Worm (Caenorhabditis elegans) whole organism, L1 larva: ENCODE data around the gene Y50E8A.5.

Experiments used
- C04F5.9 ChIP-seq: sonication (generic microtip); optimal IDR thresholded peaks from 2 replicates; lab custom pipeline; 2016; ENCODE audit warnings: missing genetic modification characterization, missing compliant biosample characterization
- C16A3.4 ChIP-seq: fragments of 150-350 bp; optimal IDR thresholded peaks from 2 replicates; lab custom pipeline; 2014; ENCODE audit warnings: missing biosample characterization, missing genetic modification characterization
- Y116A8C.19 ChIP-seq: sonication (generic microtip); optimal IDR thresholded peaks from 2 replicates; lab custom pipeline; 2016; ENCODE audit warnings: missing compliant biosample characterization, missing genetic modification characterization, borderline replicate concordance
- alr-1 ChIP-seq: fragments of 200-800 bp; sonication (Bioruptor generic); optimal IDR thresholded peaks from 2 replicates; lab custom pipeline; 2018; ENCODE audit warnings: borderline replicate concordance, mild to moderate bottlenecking, missing genetic modification characterization, missing compliant biosample characterization
- aly-2 ChIP-seq: fragments of 150-350 bp; optimal IDR thresholded peaks from 2 replicates; lab custom pipeline; 2014; ENCODE audit warnings: missing biosample characterization, missing genetic modification characterization
- blmp-1 ChIP-seq: fragments of 150-350 bp; optimal IDR thresholded peaks from 2 replicates; lab custom pipeline; 2014; ENCODE audit warnings: missing biosample characterization, missing genetic modification characterization
- ceh-82 ChIP-seq, 3 experiments: fragments of 150-350 bp in 1 of 3; sonication (generic microtip) in 2 of 3; optimal IDR thresholded peaks; 2 replicates each; lab custom pipeline; 2014 to 2017; ENCODE audit warnings: missing biosample characterization in 3 of 3, missing genetic modification characterization in 3 of 3
- ceh-88 ChIP-seq: fragments of 200-800 bp; sonication (Bioruptor generic); IDR thresholded peaks from 2 replicates; pipeline ENCODE4 v1.3.6; 2022; ENCODE audit warnings: missing genetic modification characterization, missing compliant biosample characterization
- ceh-90 ChIP-seq: sonication (generic microtip); optimal IDR thresholded peaks from 2 replicates; lab custom pipeline; 2016; ENCODE audit warnings: missing genetic modification characterization, missing compliant biosample characterization
- ces-1 ChIP-seq: fragments of 150-350 bp; optimal IDR thresholded peaks from 2 replicates; lab custom pipeline; 2014; ENCODE audit warnings: missing biosample characterization, missing genetic modification reagents, missing genetic modification characterization
- efl-3 ChIP-seq: fragments of 200-800 bp; sonication (Bioruptor generic); optimal IDR thresholded peaks from 2 replicates; lab custom pipeline; 2018; ENCODE audit warnings: mild to moderate bottlenecking, missing genetic modification characterization, missing compliant biosample characterization
- egl-13 ChIP-seq: sonication (generic microtip); optimal IDR thresholded peaks from 2 replicates; lab custom pipeline; 2016; ENCODE audit warnings: missing genotype, missing genetic modification reagents, missing genetic modification characterization, missing compliant biosample characterization
- egl-27 ChIP-seq, 2 experiments: fragments of 150-350 bp in 1 of 2; sonication (generic microtip); optimal IDR thresholded peaks; 3 replicates each; lab custom pipeline; 2017 to 2018; ENCODE audit warnings: missing biosample characterization in 2 of 2, missing genetic modification characterization in 2 of 2, missing genetic modification reagents in 2 of 2
- elt-2 ChIP-seq: sonication (generic microtip); optimal IDR thresholded peaks from 2 replicates; lab custom pipeline; 2016; ENCODE audit warnings: missing genetic modification characterization, mild to moderate bottlenecking, inconsistent platforms, missing compliant biosample characterization, missing genetic modification reagents
- elt-3 ChIP-seq, 6 experiments: fragments of 150-350 bp in 1 of 6; sonication (generic microtip); optimal IDR thresholded peaks; 2 replicates each; lab custom pipeline; 2017 to 2018; ENCODE audit warnings: missing biosample characterization in 6 of 6, missing genetic modification characterization in 6 of 6, inconsistent platforms in 1 of 6
- ets-5 ChIP-seq: fragments of 200-800 bp; sonication (Bioruptor generic); IDR thresholded peaks from 2 replicates; pipeline ENCODE4 v1.3.6; 2022; ENCODE audit warnings: missing genetic modification characterization, missing compliant biosample characterization
- fkh-10 ChIP-seq: sonication (generic microtip); optimal IDR thresholded peaks from 2 replicates; lab custom pipeline; 2017; ENCODE audit warnings: missing biosample characterization, missing genetic modification reagents, missing genetic modification characterization
- fkh-4 ChIP-seq: sonication (generic microtip); optimal IDR thresholded peaks from 2 replicates; lab custom pipeline; 2016; ENCODE audit warnings: missing compliant biosample characterization, missing genetic modification characterization, borderline replicate concordance
- fkh-8 ChIP-seq: sonication (generic microtip); optimal IDR thresholded peaks from 2 replicates; lab custom pipeline; 2016; ENCODE audit warnings: mild to moderate bottlenecking, missing genetic modification characterization, missing compliant biosample characterization
- fos-1 ChIP-seq: fragments of 150-350 bp; optimal IDR thresholded peaks from 2 replicates; lab custom pipeline; 2014; ENCODE audit warnings: missing biosample characterization, missing genetic modification characterization
- grh-1 ChIP-seq: fragments of 200-800 bp; sonication (Bioruptor generic); IDR thresholded peaks from 2 replicates; pipeline ENCODE4 v1.3.6; 2022; ENCODE audit warnings: missing genetic modification reagents, missing genetic modification characterization, missing compliant biosample characterization
- hlh-17 ChIP-seq: fragments of 200-800 bp; sonication (Bioruptor generic); optimal IDR thresholded peaks from 2 replicates; lab custom pipeline; 2018; ENCODE audit warnings: missing genetic modification characterization, mild to moderate bottlenecking, missing compliant biosample characterization, moderate library complexity, borderline replicate concordance
- hlh-4 ChIP-seq: sonication (generic microtip); optimal IDR thresholded peaks from 2 replicates; lab custom pipeline; 2016; ENCODE audit warnings: mild to moderate bottlenecking, missing genetic modification characterization, missing compliant biosample characterization
- hpl-2 ChIP-seq: fragments of 150-350 bp; optimal IDR thresholded peaks from 2 replicates; lab custom pipeline; 2014; ENCODE audit warnings: missing biosample characterization, missing genetic modification reagents, missing genetic modification characterization
- lin-13 ChIP-seq: fragments of 150-350 bp; optimal IDR thresholded peaks from 2 replicates; lab custom pipeline; 2014; ENCODE audit warnings: missing biosample characterization, missing genetic modification reagents, missing genetic modification characterization
- lin-14 ChIP-seq: fragments of 200-800 bp; sonication (Bioruptor generic); optimal IDR thresholded peaks from 2 replicates; lab custom pipeline; 2018; ENCODE audit warnings: mild to moderate bottlenecking, missing genetic modification characterization, moderate library complexity, missing compliant biosample characterization
- lin-15B ChIP-seq: fragments of 150-350 bp; sonication (generic microtip); optimal IDR thresholded peaks from 3 replicates; lab custom pipeline; 2014; ENCODE audit warnings: missing biosample characterization, missing genetic modification characterization
- lin-35 ChIP-seq, 2 experiments: fragments of 150-350 bp; optimal IDR thresholded peaks; 2 replicates each; lab custom pipeline; 2014; ENCODE audit warnings: missing biosample characterization in 2 of 2, missing genetic modification characterization in 2 of 2, missing genetic modification reagents in 2 of 2
- lin-39 ChIP-seq: fragments of 150-350 bp; optimal IDR thresholded peaks from 2 replicates; lab custom pipeline; 2014; ENCODE audit warnings: missing biosample characterization, missing genetic modification reagents, missing genetic modification characterization
- lir-3 ChIP-seq: sonication (generic microtip); optimal IDR thresholded peaks from 2 replicates; lab custom pipeline; 2016; ENCODE audit warnings: mild to moderate bottlenecking, missing genetic modification characterization, moderate library complexity, missing compliant biosample characterization; ENCODE audit not compliant: poor library complexity
- lsy-2 ChIP-seq, 2 experiments: fragments of 150-350 bp; optimal IDR thresholded peaks; 2 replicates each; lab custom pipeline; 2014; ENCODE audit warnings: missing biosample characterization in 2 of 2, missing genetic modification characterization in 2 of 2
- mdl-1 ChIP-seq, 2 experiments: fragments of 150-350 bp; optimal IDR thresholded peaks; 2 replicates each; lab custom pipeline; 2014 to 2017; ENCODE audit warnings: missing biosample characterization in 2 of 2, missing genetic modification characterization in 2 of 2, inconsistent platforms in 1 of 2
- mef-2 ChIP-seq: fragments of 150-350 bp; optimal IDR thresholded peaks from 2 replicates; lab custom pipeline; 2014; ENCODE audit warnings: missing biosample characterization, missing genetic modification characterization
- nhr-11 ChIP-seq: fragments of 150-350 bp; optimal IDR thresholded peaks from 2 replicates; lab custom pipeline; 2014; ENCODE audit warnings: missing biosample characterization, missing genetic modification characterization
- nhr-20 ChIP-seq: sonication (generic microtip); optimal IDR thresholded peaks from 2 replicates; lab custom pipeline; 2016; ENCODE audit warnings: mild to moderate bottlenecking, missing genetic modification characterization, missing compliant biosample characterization
- nhr-76 ChIP-seq: sonication (generic microtip); optimal IDR thresholded peaks from 2 replicates; lab custom pipeline; 2017; ENCODE audit warnings: missing biosample characterization, missing genetic modification characterization
- nhr-77 ChIP-seq: fragments of 150-350 bp; optimal IDR thresholded peaks from 2 replicates; lab custom pipeline; 2014; ENCODE audit warnings: missing biosample characterization, missing genetic modification characterization
- nhr-85 ChIP-seq: sonication (generic microtip); peaks from one replicate; lab custom pipeline; 2016; ENCODE audit warnings: missing genetic modification characterization, inconsistent platforms, missing compliant biosample characterization
- pag-3 ChIP-seq: sonication (generic microtip); optimal IDR thresholded peaks from 2 replicates; lab custom pipeline; 2017; ENCODE audit warnings: missing genetic modification characterization, mild to moderate bottlenecking, missing compliant biosample characterization, antibody characterized with exemption, borderline replicate concordance; ENCODE audit not compliant: insufficient read depth
- rnt-1 ChIP-seq: sonication (generic microtip); optimal IDR thresholded peaks from 2 replicates; lab custom pipeline; 2016; ENCODE audit warnings: mild to moderate bottlenecking, missing genetic modification characterization, moderate library complexity, missing compliant biosample characterization
- snpc-4 ChIP-seq: fragments of 150-350 bp; optimal IDR thresholded peaks from 2 replicates; lab custom pipeline; 2014; ENCODE audit warnings: missing biosample characterization, missing genetic modification characterization
- sptf-1 ChIP-seq: fragments of 150-350 bp; optimal IDR thresholded peaks from 2 replicates; lab custom pipeline; 2014; ENCODE audit warnings: missing biosample characterization, missing genetic modification characterization
- swsn-7 ChIP-seq: sonication (generic microtip); optimal IDR thresholded peaks from 2 replicates; lab custom pipeline; 2016; ENCODE audit warnings: missing genetic modification characterization, missing compliant biosample characterization
- tlp-1 ChIP-seq: fragments of 150-350 bp; optimal IDR thresholded peaks from 2 replicates; lab custom pipeline; 2014; ENCODE audit warnings: missing biosample characterization, missing genetic modification characterization
- unc-130 ChIP-seq: fragments of 150-350 bp; optimal IDR thresholded peaks from 2 replicates; lab custom pipeline; 2017; ENCODE audit warnings: missing biosample characterization, missing genetic modification characterization, inconsistent platforms
- ztf-11 ChIP-seq, 2 experiments: sonication (generic microtip); optimal IDR thresholded peaks; 2 replicates each; lab custom pipeline; 2016 to 2017; ENCODE audit warnings: missing genetic modification characterization in 2 of 2, missing biosample characterization in 1 of 2, missing compliant biosample characterization in 1 of 2

The Y50E8A.5 gene

ce11 chrV:14712316-14712715, 24.4 kb downstream of the Y50E8A.5 start, which contains the start of gene R08A2.5:
Gene R08A2.5 (plus strand): TSS chrV:14712616.
- TF ChIP-seq aly-2 (tag; lab: Kevin White, UChicago) (no peak), fos-1 (tag; lab: Kevin White, UChicago) (no peak), nhr-20 (tag; lab: Kevin White, UChicago) (no peak), hlh-17 (GFP tag; lab: Kevin White, UChicago) (no peak), hlh-4 (tag; lab: Kevin White, UChicago) (no peak), alr-1 (tag; lab: Kevin White, UChicago) (no peak), fkh-10 (no peak), ztf-11 (tag; optimal IDR thresholded peaks at IDR 0.05; lab: Kevin White, UChicago) (no peak), efl-3 (GFP tag; lab: Kevin White, UChicago) (no peak), mdl-1 (tag; optimal IDR thresholded peaks at IDR 0.05; lab: Kevin White, UChicago) (no peak), ceh-82 (tag; optimal IDR thresholded peaks at IDR 0.05; lab: Kevin White, UChicago) (no peak), ets-5 (GFP tag; lab: Robert Waterston, UW) (no peak), snpc-4 (tag; lab: Kevin White, UChicago) (no peak), Y116A8C.19 (tag; lab: Kevin White, UChicago) (no peak), blmp-1 (tag; lab: Kevin White, UChicago) (no peak), fkh-8 (tag; lab: Kevin White, UChicago) (no peak), rnt-1 (no peak), C16A3.4 (no peak), C04F5.9 (tag; lab: Kevin White, UChicago) (no peak)
- TF ChIP-seq, all 84 proteins: peak for 0

ce11 chrV:14711077-14711476, 25.7 kb downstream of the Y50E8A.5 start, which contains the start of gene ssp-33:
Gene ssp-33 (plus strand): TSS chrV:14711377.
- TF ChIP-seq mef-2 (no peak), elt-2 (no peak), ztf-11 (tag; optimal IDR thresholded peaks at IDR 0.05; lab: Kevin White, UChicago) (no peak), tlp-1 (tag; lab: Kevin White, UChicago) (no peak), hlh-4 (tag; lab: Kevin White, UChicago) (no peak), lin-39 (tag; lab: Kevin White, UChicago) (no peak), lin-35 (GFP tag; optimal IDR thresholded peaks at IDR 0.05; lab: Kevin White, UChicago) (no peak), lin-14 (GFP tag; lab: Kevin White, UChicago) (no peak), elt-3 (tag; optimal IDR thresholded peaks at IDR 0.05; lab: Kevin White, UChicago) (no peak), swsn-7 (no peak), nhr-77 (tag; lab: Kevin White, UChicago) (no peak), lir-3 (tag; lab: Kevin White, UChicago) (no peak), mdl-1 (tag; optimal IDR thresholded peaks at IDR 0.05; lab: Kevin White, UChicago) (no peak), ceh-88 (no peak), egl-27 (tag; optimal IDR thresholded peaks at IDR 0.05; lab: Kevin White, UChicago) (no peak), nhr-11 (tag; lab: Kevin White, UChicago) (no peak), fkh-4 (tag; lab: Kevin White, UChicago) (no peak)

DNA sequence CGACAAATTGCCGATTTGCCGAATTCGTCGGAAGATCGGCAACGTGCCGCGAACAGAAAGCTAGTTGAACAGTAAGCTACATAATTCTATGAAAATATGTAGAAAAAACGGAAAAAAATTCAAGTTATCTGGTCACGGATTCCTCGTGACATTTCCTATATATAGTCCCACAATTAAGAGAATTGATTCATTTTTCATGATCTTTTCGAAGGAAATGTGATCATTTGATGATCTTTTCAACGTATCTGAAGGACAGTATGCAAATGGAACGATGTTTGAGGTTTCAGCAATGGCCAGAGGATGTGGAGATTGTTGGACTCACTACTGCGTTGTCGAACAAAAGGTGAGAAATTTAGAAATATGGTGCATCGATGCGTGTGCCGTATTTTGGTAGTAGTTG, 28.8 kb downstream of the Y50E8A.5 start, which contains the start of gene R08A2.9:
Gene R08A2.9, plus strand, starts transcription at position 301 of the 400 bp plus-strand sequence.
- TF ChIP-seq lin-35 (GFP tag; optimal IDR thresholded peaks at IDR 0.05; lab: Kevin White, UChicago) (no peak), nhr-85 (no peak), fkh-4 (tag; lab: Kevin White, UChicago) (no peak), ceh-90 (tag; lab: Kevin White, UChicago) (no peak)
- TF ChIP-seq, all 84 proteins: peak for 0

ce11 chrV:14698666-14699065, 38.1 kb downstream of the Y50E8A.5 start, which contains the start of gene set-5:
Gene set-5 (plus strand): TSS chrV:14698966.
- no peak for TF ChIP-seq lin-39 (tag; lab: Kevin White, UChicago)
- TF ChIP-seq Y116A8C.19 (tag; lab: Kevin White, UChicago): no peak
- no peak for TF ChIP-seq egl-13
- TF ChIP-seq grh-1 (GFP tag; lab: Robert Waterston, UW): no peak
- no peak for TF ChIP-seq hpl-2 (GFP tag; lab: Kevin White, UChicago)
- no peak for TF ChIP-seq nhr-76
- TF ChIP-seq unc-130 (tag; lab: Kevin White, UChicago): no peak
- no peak for TF ChIP-seq nhr-11 (tag; lab: Kevin White, UChicago)
- no peak for TF ChIP-seq lin-15B
- no peak for TF ChIP-seq fkh-10
- TF ChIP-seq ces-1 (GFP tag; lab: Kevin White, UChicago): no peak
- no peak for TF ChIP-seq sptf-1 (tag; lab: Kevin White, UChicago)
- no peak for TF ChIP-seq lin-14 (GFP tag; lab: Kevin White, UChicago)
- TF ChIP-seq lsy-2 (tag; optimal IDR thresholded peaks at IDR 0.05; lab: Kevin White, UChicago): no peak
- no peak for TF ChIP-seq pag-3 (tag; lab: Kevin White, UChicago)
- no peak for TF ChIP-seq lin-13 (GFP tag; lab: Kevin White, UChicago)
